Fruit fly (Drosophila melanogaster) S2 (cell line): ENCODE data around the gene salm.

Experiments
- CG8478 ChIP-seq: fragments of >200 bp; optimal IDR thresholded peaks from 2 replicates; lab custom pipeline; 2018
- CTCF ChIP-seq, 2 experiments: fragments of >200 bp; optimal IDR thresholded peaks; 2 replicates each; lab custom pipeline; 2018

- TF ChIP-seq CG8478 (lab: Kevin White, UChicago) = no peak
- no peak for TF ChIP-seq CTCF (optimal IDR thresholded peaks at IDR 0.05; lab: Kevin White, UChicago)
These were observed 13.3 kb downstream of the salm start for dm6 chr2L:11432070-11432469.
